Fruit fly (Drosophila melanogaster): ENCODE results near the gene eIF5.

dm6 chrX:15974125-15974524 lies 17.6 kb downstream of the eIF5 start, which contains the start of gene Or13a:
- TF ChIP-seq crol (GFP tag; IDR thresholded peaks at IDR 0.05) (no peak), HmgZ (tag; optimal IDR thresholded peaks at IDR 0.05) (no peak), gfzf (GFP tag; optimal IDR thresholded peaks at IDR 0.05) (no peak), usp (GFP tag; optimal IDR thresholded peaks at IDR 0.05) (no peak), esg (GFP tag; conservative IDR thresholded peaks at IDR 0.05) (no peak), C15 (GFP tag; IDR thresholded peaks at IDR 0.05) (no peak), CG2120 (GFP tag; optimal IDR thresholded peaks at IDR 0.05) (no peak), Fer3 (tag; optimal IDR thresholded peaks at IDR 0.05) (no peak), Tbp (GFP tag; optimal IDR thresholded peaks at IDR 0.05) (no peak), Ptx1 (GFP tag; IDR thresholded peaks at IDR 0.05) (no peak), CG4404 (GFP tag; IDR thresholded peaks at IDR 0.05) (no peak), bbx (GFP tag; IDR thresholded peaks at IDR 0.05; ENCODE audit: partially characterized antibody) (no peak), CG5245 (GFP tag; optimal IDR thresholded peaks at IDR 0.05) (no peak), HmgD (GFP tag; optimal IDR thresholded peaks at IDR 0.05) (no peak)

Measured in whole organism, embryonic.